Fruit fly (Drosophila melanogaster) whole organism, prepupa: ENCODE data around the gene Polr3A.

Experiments used
- CG10631 ChIP-seq: fragments of 200-800 bp; sonication (Bioruptor generic); optimal IDR thresholded peaks from 2 replicates; lab custom pipeline; 2016; ENCODE audit warnings: missing biosample characterization, missing genetic modification characterization
- CG16779 ChIP-seq: fragments of 200-800 bp; sonication (Bioruptor generic); optimal IDR thresholded peaks from 3 replicates; lab custom pipeline; 2017; ENCODE audit warnings: missing biosample characterization, mild to moderate bottlenecking, missing genetic modification characterization
- CG6276 ChIP-seq: fragments of 200-800 bp; sonication (Bioruptor generic); optimal IDR thresholded peaks from 2 replicates; lab custom pipeline; 2017; ENCODE audit warnings: missing biosample characterization, mild to moderate bottlenecking, missing genetic modification characterization
- CG8632 ChIP-seq: fragments of 200-800 bp; sonication (Bioruptor generic); optimal IDR thresholded peaks from 3 replicates; lab custom pipeline; 2016; ENCODE audit warnings: missing biosample characterization, missing genetic modification characterization
- CG9139 ChIP-seq: fragments of 200-800 bp; sonication (Bioruptor generic); optimal IDR thresholded peaks from 3 replicates; lab custom pipeline; 2017; ENCODE audit warnings: missing biosample characterization, mild to moderate bottlenecking, missing genetic modification characterization
- lz ChIP-seq: fragments of 200-800 bp; sonication (Bioruptor generic); optimal IDR thresholded peaks from 3 replicates; lab custom pipeline; 2016; ENCODE audit warnings: missing biosample characterization, missing genetic modification characterization
- svp ChIP-seq: fragments of 200-800 bp; sonication (Bioruptor generic); peaks from one replicate; lab custom pipeline; 2016; ENCODE audit warnings: missing biosample characterization, missing genetic modification characterization

DNA sequence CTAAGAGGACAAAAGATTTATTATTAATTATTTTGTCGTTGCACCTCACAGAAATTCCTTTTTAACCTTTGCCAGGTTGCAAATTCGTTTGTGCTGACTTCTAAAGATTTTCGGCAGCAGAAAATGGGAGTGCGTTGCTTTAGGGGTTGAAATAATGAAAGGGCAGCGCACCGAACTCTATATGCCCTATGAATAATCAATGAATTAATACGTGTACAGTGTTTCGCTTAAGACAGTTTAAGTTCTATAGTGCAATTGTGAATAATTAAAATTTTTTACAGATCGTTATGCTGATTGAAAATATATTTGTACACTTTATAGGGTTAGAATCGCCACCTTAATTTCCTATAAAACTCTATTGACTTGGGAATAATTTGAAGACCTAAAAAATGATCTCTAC is 53.4 kb downstream of the Polr3A start:
- TF ChIP-seq CG9139 (GFP tag; lab: Kevin White, UChicago) (no peak), CG16779 (tag; lab: Kevin White, UChicago) (no peak), CG6276 (no peak), CG8632 (GFP tag; lab: Kevin White, UChicago) (no peak), lz (GFP tag; lab: Kevin White, UChicago) (no peak), svp (no peak), CG10631 (GFP tag; lab: Kevin White, UChicago) (no peak)
